Fruit fly (Drosophila melanogaster): ENCODE measurements around the gene Mst87F.

Gene Mst87F

DNA sequence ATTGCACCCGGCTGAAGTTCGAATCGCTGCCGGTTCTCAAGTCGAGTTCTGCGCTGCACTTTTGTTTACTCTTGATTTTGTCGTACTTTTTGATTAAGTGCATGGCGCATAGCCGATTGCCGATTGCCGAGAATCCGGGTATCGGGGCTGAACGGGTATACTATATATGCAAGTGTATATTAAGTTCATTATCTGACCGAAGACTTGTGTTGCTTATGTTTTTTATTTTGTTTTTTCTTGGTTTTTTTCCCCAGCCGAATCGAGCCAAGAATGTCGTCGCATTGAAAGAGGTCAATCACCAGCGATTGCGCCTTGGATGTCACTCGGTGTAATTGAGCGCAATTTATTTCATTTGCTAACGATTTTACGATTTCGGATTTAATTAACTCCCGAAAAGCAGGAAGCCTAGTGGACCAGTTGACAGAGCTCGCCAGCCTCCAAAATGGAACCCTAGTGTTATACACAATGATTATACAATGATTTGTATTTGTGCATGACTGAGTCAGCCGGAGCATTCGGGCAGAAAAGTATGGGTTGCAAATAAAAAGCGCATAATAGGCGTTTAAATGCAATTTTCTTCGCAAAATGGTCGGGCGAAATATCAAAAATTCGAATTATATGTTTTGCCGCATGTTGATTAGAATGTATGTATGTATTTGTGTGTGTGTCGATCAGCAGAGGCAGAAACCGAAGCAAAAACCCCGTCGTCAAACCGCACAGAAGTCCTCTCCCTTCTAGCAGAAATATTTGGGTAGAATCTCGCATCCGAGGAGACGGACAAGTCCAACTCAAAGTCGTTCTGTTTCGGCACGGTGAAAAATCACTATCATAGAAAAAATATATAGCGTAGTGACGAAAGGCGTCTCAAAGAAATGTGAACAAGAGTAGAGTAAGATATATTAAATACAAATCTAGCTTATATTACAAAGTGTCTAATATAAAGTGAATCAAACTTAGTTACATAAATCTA is at the start of gene Mst87F:
TSS of gene Mst87F (minus strand) at position 56 of the 970 bp plus-strand sequence.
- TF ChIP-seq fru (GFP tag; optimal IDR thresholded peaks at IDR 0.05) (no peak), Rel (GFP tag; optimal IDR thresholded peaks at IDR 0.05) (no peak), Rel (tag; optimal IDR thresholded peaks at IDR 0.05) (peak; percentile 29)

DNA sequence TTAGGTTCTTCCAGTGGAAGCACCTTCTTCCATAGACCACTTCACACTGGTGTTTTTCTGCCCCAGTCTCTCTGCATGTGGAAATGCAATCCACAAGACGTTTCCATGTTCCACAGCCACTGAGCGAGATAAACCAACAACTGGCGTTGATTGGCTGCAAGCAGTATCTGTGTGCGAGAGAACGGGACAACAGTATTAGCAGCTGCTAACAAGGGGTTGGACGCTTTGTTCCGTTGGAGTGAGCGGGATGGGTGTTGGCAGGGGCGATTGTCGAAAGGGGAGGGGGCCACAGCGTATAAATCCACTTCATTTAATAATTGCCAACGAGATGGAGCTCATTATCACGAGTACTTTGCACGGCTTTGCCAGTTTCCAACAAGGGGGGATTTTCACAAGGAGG is 49.3 kb upstream of the Mst87F start:
- no peak for TF ChIP-seq Myc (optimal IDR thresholded peaks at IDR 0.05)
- no peak for TF ChIP-seq CrebA (GFP tag; optimal IDR thresholded peaks at IDR 0.05; ENCODE audit: borderline replicate concordance)
- TF ChIP-seq Sp1 (GFP tag; optimal IDR thresholded peaks at IDR 0.05): no peak
- TF ChIP-seq dsf (GFP tag; optimal IDR thresholded peaks at IDR 0.05; ENCODE audit: borderline replicate concordance): no peak
- TF ChIP-seq rgr (GFP tag; optimal IDR thresholded peaks at IDR 0.05): no peak
- TF ChIP-seq Mio (GFP tag; optimal IDR thresholded peaks at IDR 0.05): no peak
- no peak for TF ChIP-seq N (GFP tag; optimal IDR thresholded peaks at IDR 0.05)
- TF ChIP-seq sv (GFP tag; optimal IDR thresholded peaks at IDR 0.05): no peak
- TF ChIP-seq brk (GFP tag; optimal IDR thresholded peaks at IDR 0.05): no peak
- peak; percentile 88 for TF ChIP-seq Vsx2 (GFP tag; optimal IDR thresholded peaks at IDR 0.05; ENCODE audit: partially characterized antibody)
- TF ChIP-seq HLH106 (tag; optimal IDR thresholded peaks at IDR 0.05): no peak
- TF ChIP-seq woc (GFP tag; optimal IDR thresholded peaks at IDR 0.05): no peak
- no peak for TF ChIP-seq lola (GFP tag; optimal IDR thresholded peaks at IDR 0.05)
- no peak for TF ChIP-seq ey (GFP tag; optimal IDR thresholded peaks at IDR 0.05)
- TF ChIP-seq Hr83 (GFP tag; optimal IDR thresholded peaks at IDR 0.05; ENCODE audit: poor library complexity, severe bottlenecking): peak; percentile 21
- no peak for TF ChIP-seq CG32264 (GFP tag; optimal IDR thresholded peaks at IDR 0.05)
- TF ChIP-seq Dif (GFP tag; optimal IDR thresholded peaks at IDR 0.05; ENCODE audit: partially characterized antibody): peak; percentile 66
- TF ChIP-seq usp (GFP tag; optimal IDR thresholded peaks at IDR 0.05): no peak
- no peak for TF ChIP-seq Hr78 (GFP tag; optimal IDR thresholded peaks at IDR 0.05)
- TF ChIP-seq Abd-B (GFP tag; optimal IDR thresholded peaks at IDR 0.05): no peak
- no peak for TF ChIP-seq tai (GFP tag; optimal IDR thresholded peaks at IDR 0.05)
- TF ChIP-seq dl (GFP tag; optimal IDR thresholded peaks at IDR 0.05; ENCODE audit: insufficient read depth in 1 of 2, partially characterized antibody in 2 of 2): peak; percentile 41 to 64

DNA sequence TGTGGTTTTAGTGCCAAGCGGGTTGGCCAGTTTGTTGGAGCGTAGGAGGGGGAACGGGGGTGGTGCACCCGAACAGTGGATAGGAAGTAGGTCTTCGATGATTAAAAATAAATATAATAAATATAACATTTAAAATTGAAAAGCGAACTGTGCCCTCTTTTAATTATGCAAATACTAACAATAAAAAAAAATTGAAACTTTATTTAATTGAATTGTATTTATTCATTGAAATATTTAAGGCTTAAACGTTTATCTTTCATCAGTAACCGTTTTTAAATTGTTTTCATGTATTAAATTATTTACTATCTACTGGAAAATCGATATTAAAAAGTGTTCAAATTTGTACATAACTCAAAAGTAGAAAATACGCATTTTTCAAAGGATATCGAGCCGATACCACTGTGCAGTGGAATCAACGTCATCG is 47.6 kb upstream of the Mst87F start:
- TF ChIP-seq psq (GFP tag; optimal IDR thresholded peaks at IDR 0.05): peak; percentile 29
- no peak for TF ChIP-seq GATAd (GFP tag; optimal IDR thresholded peaks at IDR 0.05)
- no peak for TF ChIP-seq Mio (GFP tag; optimal IDR thresholded peaks at IDR 0.05)
- peak; percentile 12 for TF ChIP-seq rgr (GFP tag; optimal IDR thresholded peaks at IDR 0.05)
- no peak for TF ChIP-seq N (GFP tag; optimal IDR thresholded peaks at IDR 0.05)
- no peak for TF ChIP-seq CG32264 (GFP tag; optimal IDR thresholded peaks at IDR 0.05)
- no peak for TF ChIP-seq Dfd (GFP tag; optimal IDR thresholded peaks at IDR 0.05)
- no peak for TF ChIP-seq Jra (GFP tag; optimal IDR thresholded peaks at IDR 0.05)
- no peak for TF ChIP-seq woc (GFP tag; optimal IDR thresholded peaks at IDR 0.05)
- no peak for TF ChIP-seq br (GFP tag; optimal IDR thresholded peaks at IDR 0.05)
- TF ChIP-seq Hr83 (GFP tag; optimal IDR thresholded peaks at IDR 0.05; ENCODE audit: poor library complexity, severe bottlenecking): no peak
- TF ChIP-seq Vsx2 (GFP tag; optimal IDR thresholded peaks at IDR 0.05; ENCODE audit: partially characterized antibody): no peak
- no peak for TF ChIP-seq dsf (GFP tag; optimal IDR thresholded peaks at IDR 0.05; ENCODE audit: borderline replicate concordance)
- no peak for TF ChIP-seq dl (GFP tag; optimal IDR thresholded peaks at IDR 0.05; ENCODE audit: insufficient read depth in 1 of 2, partially characterized antibody in 2 of 2)
- TF ChIP-seq CrebA (GFP tag; optimal IDR thresholded peaks at IDR 0.05; ENCODE audit: borderline replicate concordance): no peak
- peak; percentile 59 for TF ChIP-seq HLH106 (tag; optimal IDR thresholded peaks at IDR 0.05)
- TF ChIP-seq Myc (optimal IDR thresholded peaks at IDR 0.05): no peak
- TF ChIP-seq Hr78 (GFP tag; optimal IDR thresholded peaks at IDR 0.05): no peak
- TF ChIP-seq Rel (GFP tag; optimal IDR thresholded peaks at IDR 0.05): no peak
- TF ChIP-seq Rel (tag; optimal IDR thresholded peaks at IDR 0.05): no peak
- TF ChIP-seq tai (GFP tag; optimal IDR thresholded peaks at IDR 0.05): no peak
- no peak for TF ChIP-seq sv (GFP tag; optimal IDR thresholded peaks at IDR 0.05)
- TF ChIP-seq h (GFP tag; optimal IDR thresholded peaks at IDR 0.05): no peak
- TF ChIP-seq CG9705 (GFP tag; optimal IDR thresholded peaks at IDR 0.05): no peak
- no peak for TF ChIP-seq Abd-B (GFP tag; optimal IDR thresholded peaks at IDR 0.05)
- no peak for TF ChIP-seq Hnf4 (GFP tag; optimal IDR thresholded peaks at IDR 0.05)
- no peak for TF ChIP-seq lola (GFP tag; optimal IDR thresholded peaks at IDR 0.05)
- TF ChIP-seq dmrt93B (GFP tag; optimal IDR thresholded peaks at IDR 0.05): peak; percentile 6
- TF ChIP-seq Sp1 (GFP tag; optimal IDR thresholded peaks at IDR 0.05): peak; percentile 62
- TF ChIP-seq Dif (GFP tag; optimal IDR thresholded peaks at IDR 0.05; ENCODE audit: partially characterized antibody): no peak
- TF ChIP-seq OdsH (GFP tag; optimal IDR thresholded peaks at IDR 0.05): peak; percentile 46
- TF ChIP-seq sage (GFP tag; optimal IDR thresholded peaks at IDR 0.05): no peak
- peak in 1 of 2 experiments; percentile 41 for TF ChIP-seq foxo (GFP tag; optimal IDR thresholded peaks at IDR 0.05)
- TF ChIP-seq jim (GFP tag; optimal IDR thresholded peaks at IDR 0.05): no peak
- TF ChIP-seq pan (optimal IDR thresholded peaks at IDR 0.05): no peak
- TF ChIP-seq ey (GFP tag; optimal IDR thresholded peaks at IDR 0.05): no peak
- peak; percentile 25 for TF ChIP-seq fru (GFP tag; optimal IDR thresholded peaks at IDR 0.05)
- TF ChIP-seq brk (GFP tag; optimal IDR thresholded peaks at IDR 0.05): no peak
- TF ChIP-seq usp (GFP tag; optimal IDR thresholded peaks at IDR 0.05): no peak
